Fruit fly (Drosophila melanogaster) whole organism, wandering third instar larva: ENCODE data around the gene Idh3a.

Experiments
- Abd-B ChIP-seq: fragments of >200 bp; optimal IDR thresholded peaks from 2 replicates; lab custom pipeline; 2017; ENCODE audit warnings: missing biosample characterization, missing genetic modification characterization
- CG32264 ChIP-seq: fragments of 200-800 bp; sonication (Bioruptor generic); optimal IDR thresholded peaks from 2 replicates; lab custom pipeline; 2016; ENCODE audit warnings: missing biosample characterization, missing genetic modification characterization
- CG9705 ChIP-seq: fragments of 200-800 bp; sonication (Bioruptor generic); optimal IDR thresholded peaks from 2 replicates; lab custom pipeline; 2018; ENCODE audit warnings: missing biosample characterization, mild to moderate bottlenecking, missing genetic modification characterization
- Dfd ChIP-seq: fragments of >200 bp; optimal IDR thresholded peaks from 2 replicates; lab custom pipeline; 2017; ENCODE audit warnings: missing biosample characterization, missing genetic modification characterization
- Dif ChIP-seq: fragments of 200-275, 200-300 bp; sonication (Bioruptor generic); optimal IDR thresholded peaks from 2 replicates; lab custom pipeline; 2018; ENCODE audit warnings: missing biosample characterization, missing genetic modification characterization; ENCODE audit not compliant: partially characterized antibody
- GATAd ChIP-seq: sonication (Bioruptor generic); optimal IDR thresholded peaks from 2 replicates; lab custom pipeline; 2016; ENCODE audit warnings: missing biosample characterization, missing genetic modification characterization
- HLH106 ChIP-seq: fragments of 200-800 bp; optimal IDR thresholded peaks from 3 replicates; lab custom pipeline; 2019; ENCODE audit warnings: missing biosample characterization, mild to moderate bottlenecking, missing genetic modification characterization, moderate library complexity
- Hnf4 ChIP-seq: fragments of 200-800 bp; sonication (Bioruptor generic); optimal IDR thresholded peaks from 2 replicates; lab custom pipeline; 2016; ENCODE audit warnings: missing biosample characterization, mild to moderate bottlenecking, missing genetic modification characterization
- Hr78 ChIP-seq: fragments of >200 bp; optimal IDR thresholded peaks from 2 replicates; lab custom pipeline; 2017; ENCODE audit warnings: missing biosample characterization, missing genetic modification characterization
- Jra ChIP-seq: sonication (Bioruptor generic); optimal IDR thresholded peaks from 2 replicates; lab custom pipeline; 2016; ENCODE audit warnings: missing biosample characterization, missing genetic modification characterization
- Mio ChIP-seq: sonication (Bioruptor generic); optimal IDR thresholded peaks from 2 replicates; lab custom pipeline; 2016; ENCODE audit warnings: missing biosample characterization, missing genetic modification characterization
- Myc ChIP-seq: fragments of >200 bp; optimal IDR thresholded peaks from 2 replicates; lab custom pipeline; 2017
- N ChIP-seq: fragments of >200 bp; optimal IDR thresholded peaks from 2 replicates; lab custom pipeline; 2018; ENCODE audit warnings: missing biosample characterization, missing external identifiers, missing genetic modification characterization
- Rel ChIP-seq, 2 experiments: fragments of 200-800 bp; sonication (Bioruptor generic) in 1 of 2; optimal IDR thresholded peaks; 2 replicates in 1 of 2; 3 replicates in 1 of 2; lab custom pipeline; 2016 to 2019; ENCODE audit warnings: mild to moderate bottlenecking in 2 of 2, missing biosample characterization in 2 of 2, missing genetic modification characterization in 2 of 2, moderate library complexity in 1 of 2
- Vsx2 ChIP-seq: fragments of 200-300, 225-300 bp; sonication (Bioruptor generic); optimal IDR thresholded peaks from 2 replicates; lab custom pipeline; 2018; ENCODE audit warnings: missing biosample characterization, missing genetic modification characterization; ENCODE audit not compliant: partially characterized antibody
- br ChIP-seq: fragments of 200-800 bp; sonication (Bioruptor generic); optimal IDR thresholded peaks from 2 replicates; lab custom pipeline; 2016; ENCODE audit warnings: missing biosample characterization, missing genetic modification characterization
- dl ChIP-seq, 2 experiments: fragments of 175-275, 200-275 bp in 1 of 2; fragments of 200-275 bp in 1 of 2; sonication (Bioruptor generic); optimal IDR thresholded peaks; lab custom pipeline; 2018; ENCODE audit warnings: mild to moderate bottlenecking in 2 of 2, missing biosample characterization in 2 of 2, missing genetic modification characterization in 2 of 2, moderate library complexity in 2 of 2; ENCODE audit not compliant: partially characterized antibody in 2 of 2, insufficient read depth in 1 of 2
- ey ChIP-seq: fragments of 200-800 bp; sonication (Bioruptor generic); optimal IDR thresholded peaks from 2 replicates; lab custom pipeline; 2016; ENCODE audit warnings: missing biosample characterization, missing genetic modification characterization
- foxo ChIP-seq, 2 experiments: fragments of 200-800 bp; sonication (Bioruptor generic); optimal IDR thresholded peaks; 2 replicates in 1 of 2; 3 replicates in 1 of 2; lab custom pipeline; 2016 to 2017; ENCODE audit warnings: missing biosample characterization in 2 of 2, missing genetic modification characterization in 2 of 2
- fru ChIP-seq: fragments of 200-800 bp; sonication (Bioruptor generic); optimal IDR thresholded peaks from 3 replicates; lab custom pipeline; 2016; ENCODE audit warnings: missing biosample characterization, mild to moderate bottlenecking, missing genetic modification characterization
- h ChIP-seq: fragments of 200-800 bp; sonication (Bioruptor generic); optimal IDR thresholded peaks from 3 replicates; lab custom pipeline; 2016; ENCODE audit warnings: missing biosample characterization, mild to moderate bottlenecking, missing genetic modification characterization
- lola ChIP-seq: fragments of >200 bp; optimal IDR thresholded peaks from 2 replicates; lab custom pipeline; 2017; ENCODE audit warnings: missing biosample characterization, missing genetic modification characterization
- pan ChIP-seq: fragments of >200 bp; optimal IDR thresholded peaks from 2 replicates; lab custom pipeline; 2017
- psq ChIP-seq: fragments of 200-800 bp; sonication (Bioruptor generic); optimal IDR thresholded peaks from 3 replicates; lab custom pipeline; 2017; ENCODE audit warnings: missing biosample characterization, mild to moderate bottlenecking, missing genetic modification characterization, moderate library complexity
- rgr ChIP-seq: fragments of 200-800 bp; sonication (Bioruptor generic); optimal IDR thresholded peaks from 3 replicates; lab custom pipeline; 2016; ENCODE audit warnings: missing biosample characterization, mild to moderate bottlenecking, missing genetic modification characterization
- sage ChIP-seq: fragments of 200-800 bp; sonication (Bioruptor generic); optimal IDR thresholded peaks from 2 replicates; lab custom pipeline; 2016; ENCODE audit warnings: missing biosample characterization, mild to moderate bottlenecking, missing genetic modification characterization
- sv ChIP-seq: fragments of 200-800 bp; sonication (Bioruptor generic); optimal IDR thresholded peaks from 3 replicates; lab custom pipeline; 2016; ENCODE audit warnings: missing biosample characterization, missing genetic modification characterization
- tai ChIP-seq: sonication (Bioruptor generic); optimal IDR thresholded peaks from 2 replicates; lab custom pipeline; 2016; ENCODE audit warnings: missing biosample characterization, missing genetic modification characterization
- usp ChIP-seq: fragments of >200 bp; optimal IDR thresholded peaks from 2 replicates; lab custom pipeline; 2017; ENCODE audit warnings: missing biosample characterization, missing genetic modification characterization

The Idh3a gene

dm6 chrX:19549570-19549969, 28.0 kb upstream of the Idh3a start:
- TF ChIP-seq pan (no peak), sv (GFP tag; lab: Kevin White, UChicago) (no peak), br (GFP tag; lab: Kevin White, UChicago) (no peak), tai (no peak), h (GFP tag; lab: Kevin White, UChicago) (no peak)

DNA sequence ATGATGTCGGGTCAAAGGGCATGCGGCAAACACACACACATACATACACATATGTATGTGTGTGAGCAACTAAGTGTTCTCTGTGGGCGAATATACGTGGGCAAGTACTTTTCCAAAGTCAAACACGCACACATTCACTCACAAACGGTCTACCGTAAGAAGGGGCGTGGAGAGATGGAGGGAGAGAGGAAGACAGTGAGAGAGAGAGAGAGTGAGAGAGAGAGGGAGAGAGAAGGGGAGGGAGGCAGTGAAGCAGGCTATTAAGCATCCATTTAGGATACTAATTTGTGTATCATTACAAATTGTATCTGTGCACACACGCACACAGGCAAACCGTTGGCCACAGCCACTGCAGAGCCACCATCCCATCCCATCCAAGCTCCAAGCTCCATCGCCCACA, 26.8 kb upstream of the Idh3a start:
- TF ChIP-seq foxo (GFP tag; optimal IDR thresholded peaks at IDR 0.05; lab: Kevin White, UChicago) (no peak), dl (GFP tag; optimal IDR thresholded peaks at IDR 0.05; lab: Kevin White, UChicago; ENCODE audit: insufficient read depth in 1 of 2, partially characterized antibody in 2 of 2) (no peak), Hr78 (GFP tag; lab: Kevin White, UChicago) (no peak), Abd-B (GFP tag; lab: Kevin White, UChicago) (no peak), pan (no peak), sage (GFP tag; lab: Kevin White, UChicago) (no peak), br (GFP tag; lab: Kevin White, UChicago) (no peak), psq (GFP tag; lab: Kevin White, UChicago) (no peak), CG9705 (no peak), lola (GFP tag; lab: Kevin White, UChicago) (no peak), CG32264 (GFP tag; lab: Kevin White, UChicago) (no peak), rgr (no peak), Dfd (GFP tag; lab: Kevin White, UChicago) (no peak), Jra (GFP tag; lab: Kevin White, UChicago) (no peak), Myc (lab: Kevin White, UChicago) (no peak), N (GFP tag; lab: Kevin White, UChicago) (no peak), ey (no peak)

- no peak for TF ChIP-seq Dif (GFP tag; lab: Kevin White, UChicago)
These were observed 25.8 kb upstream of the Idh3a start, which contains the start of gene CG32532 for dm6 chrX:19547382-19547781. Gene CG32532 (minus strand): TSS chrX:19547482.

DNA sequence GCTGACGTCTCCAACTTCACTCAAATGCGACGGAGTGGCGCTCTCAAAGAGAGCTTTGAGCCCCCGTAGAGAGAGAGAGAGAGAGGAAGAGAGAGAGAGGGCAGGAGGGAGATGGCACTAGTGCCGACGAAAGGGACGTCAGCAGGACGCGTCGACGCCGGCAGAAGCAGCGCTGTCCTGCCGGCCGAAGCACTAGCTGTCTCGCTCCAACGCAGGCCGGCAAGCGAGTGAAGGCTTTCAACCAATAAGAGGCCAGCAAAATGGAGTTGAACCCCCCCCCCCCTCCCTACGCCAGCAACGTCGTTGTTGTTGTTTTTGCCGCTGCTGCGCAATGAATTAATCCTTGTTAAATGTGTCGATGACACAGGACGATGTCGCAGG, 25.0 kb upstream of the Idh3a start:
- TF ChIP-seq Myc (lab: Kevin White, UChicago) (no peak), fru (GFP tag; lab: Kevin White, UChicago) (no peak), br (GFP tag; lab: Kevin White, UChicago) (no peak), Dif (GFP tag; lab: Kevin White, UChicago) (peak; percentile 26)
- TF ChIP-seq, all 38 proteins: peak for 1

DNA sequence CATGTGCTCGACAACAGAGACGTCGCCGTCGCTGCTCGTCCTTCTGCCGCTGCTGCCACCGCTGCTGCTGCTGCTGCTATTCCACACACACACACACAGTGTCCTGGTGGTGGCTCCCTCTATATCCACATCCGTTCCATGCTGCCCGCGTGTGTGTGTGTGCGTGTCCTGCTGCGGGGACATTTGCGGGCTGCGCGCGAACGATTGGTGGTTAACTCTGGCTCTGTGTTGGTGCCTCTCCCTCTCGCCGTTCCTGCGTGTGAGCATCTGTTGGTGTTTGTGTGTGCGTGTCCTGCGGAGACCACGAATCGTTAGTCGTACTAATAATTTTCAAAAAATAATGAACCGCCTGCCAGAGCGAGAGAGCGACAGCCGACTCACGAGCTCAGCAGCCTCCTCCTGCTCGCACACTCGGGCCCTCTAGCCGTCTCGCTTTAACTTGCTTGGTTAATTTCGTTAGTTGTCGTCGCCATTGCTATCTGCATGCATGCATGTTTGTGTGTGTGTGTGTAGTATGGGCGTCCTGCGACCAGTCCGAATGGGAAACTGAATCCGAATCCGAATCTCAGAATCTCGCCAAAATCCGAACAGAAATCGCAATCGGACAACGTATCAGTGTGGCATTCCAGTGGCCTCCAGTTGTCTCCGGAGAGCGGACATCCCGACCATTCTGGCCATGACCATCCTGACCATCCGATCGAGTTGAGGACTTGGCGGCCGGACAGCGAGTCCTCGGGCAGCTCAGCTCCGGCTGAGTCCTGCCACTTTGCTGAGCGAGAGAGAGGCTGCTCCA, 24.5 kb upstream of the Idh3a start:
- TF ChIP-seq fru (GFP tag; lab: Kevin White, UChicago) (no peak), Myc (lab: Kevin White, UChicago) (no peak), Rel (GFP tag; optimal IDR thresholded peaks at IDR 0.05; lab: Kevin White, UChicago) (no peak), Rel (tag; optimal IDR thresholded peaks at IDR 0.05; lab: Kevin White, UChicago) (no peak), rgr (no peak), sage (GFP tag; lab: Kevin White, UChicago) (no peak), sv (GFP tag; lab: Kevin White, UChicago) (no peak), Jra (GFP tag; lab: Kevin White, UChicago) (no peak), Vsx2 (GFP tag; lab: Kevin White, UChicago) (no peak), Hr78 (GFP tag; lab: Kevin White, UChicago) (no peak), usp (GFP tag; lab: Kevin White, UChicago) (no peak), Dfd (GFP tag; lab: Kevin White, UChicago) (no peak), Mio (GFP tag; lab: Kevin White, UChicago) (no peak), CG32264 (GFP tag; lab: Kevin White, UChicago) (no peak), HLH106 (tag; lab: Kevin White, UChicago) (no peak), N (GFP tag; lab: Kevin White, UChicago) (no peak), ey (no peak), GATAd (no peak), Hnf4 (GFP tag; lab: Kevin White, UChicago) (no peak), Abd-B (GFP tag; lab: Kevin White, UChicago) (no peak)
